Fruit fly (Drosophila melanogaster) whole organism, wandering third instar larva: ENCODE results near the gene Dip-C.

Experiments used
- Abd-B ChIP-seq: fragments of >200 bp; optimal IDR thresholded peaks from 2 replicates; lab custom pipeline; 2017; ENCODE audit warnings: missing biosample characterization, missing genetic modification characterization
- CG32264 ChIP-seq: fragments of 200-800 bp; sonication (Bioruptor generic); optimal IDR thresholded peaks from 2 replicates; lab custom pipeline; 2016; ENCODE audit warnings: missing biosample characterization, missing genetic modification characterization
- CG9705 ChIP-seq: fragments of 200-800 bp; sonication (Bioruptor generic); optimal IDR thresholded peaks from 2 replicates; lab custom pipeline; 2018; ENCODE audit warnings: missing biosample characterization, mild to moderate bottlenecking, missing genetic modification characterization
- CrebA ChIP-seq: fragments of 200-800 bp; sonication (Bioruptor generic); optimal IDR thresholded peaks from 2 replicates; lab custom pipeline; 2016; ENCODE audit warnings: missing biosample characterization, mild to moderate bottlenecking, missing genetic modification characterization, borderline replicate concordance
- Dfd ChIP-seq: fragments of >200 bp; optimal IDR thresholded peaks from 2 replicates; lab custom pipeline; 2017; ENCODE audit warnings: missing biosample characterization, missing genetic modification characterization
- Dif ChIP-seq: fragments of 200-275, 200-300 bp; sonication (Bioruptor generic); optimal IDR thresholded peaks from 2 replicates; lab custom pipeline; 2018; ENCODE audit warnings: missing biosample characterization, missing genetic modification characterization; ENCODE audit not compliant: partially characterized antibody
- GATAd ChIP-seq: sonication (Bioruptor generic); optimal IDR thresholded peaks from 2 replicates; lab custom pipeline; 2016; ENCODE audit warnings: missing biosample characterization, missing genetic modification characterization
- HLH106 ChIP-seq: fragments of 200-800 bp; optimal IDR thresholded peaks from 3 replicates; lab custom pipeline; 2019; ENCODE audit warnings: missing biosample characterization, mild to moderate bottlenecking, missing genetic modification characterization, moderate library complexity
- Hnf4 ChIP-seq: fragments of 200-800 bp; sonication (Bioruptor generic); optimal IDR thresholded peaks from 2 replicates; lab custom pipeline; 2016; ENCODE audit warnings: missing biosample characterization, mild to moderate bottlenecking, missing genetic modification characterization
- Hr78 ChIP-seq: fragments of >200 bp; optimal IDR thresholded peaks from 2 replicates; lab custom pipeline; 2017; ENCODE audit warnings: missing biosample characterization, missing genetic modification characterization
- Hr83 ChIP-seq: fragments of 200-300 bp; sonication (Bioruptor generic); optimal IDR thresholded peaks from 2 replicates; lab custom pipeline; 2016; ENCODE audit warnings: missing biosample characterization, mild to moderate bottlenecking, missing genetic modification characterization, moderate library complexity; ENCODE audit not compliant: poor library complexity, severe bottlenecking
- Jra ChIP-seq: sonication (Bioruptor generic); optimal IDR thresholded peaks from 2 replicates; lab custom pipeline; 2016; ENCODE audit warnings: missing biosample characterization, missing genetic modification characterization
- Mio ChIP-seq: sonication (Bioruptor generic); optimal IDR thresholded peaks from 2 replicates; lab custom pipeline; 2016; ENCODE audit warnings: missing biosample characterization, missing genetic modification characterization
- Myc ChIP-seq: fragments of >200 bp; optimal IDR thresholded peaks from 2 replicates; lab custom pipeline; 2017
- N ChIP-seq: fragments of >200 bp; optimal IDR thresholded peaks from 2 replicates; lab custom pipeline; 2018; ENCODE audit warnings: missing biosample characterization, missing external identifiers, missing genetic modification characterization
- OdsH ChIP-seq: fragments of 200-800 bp; sonication (Bioruptor generic); optimal IDR thresholded peaks from 2 replicates; lab custom pipeline; 2016; ENCODE audit warnings: missing biosample characterization, mild to moderate bottlenecking, missing genetic modification characterization
- Rel ChIP-seq, 2 experiments: fragments of 200-800 bp; sonication (Bioruptor generic) in 1 of 2; optimal IDR thresholded peaks; 2 replicates in 1 of 2; 3 replicates in 1 of 2; lab custom pipeline; 2016 to 2019; ENCODE audit warnings: mild to moderate bottlenecking in 2 of 2, missing biosample characterization in 2 of 2, missing genetic modification characterization in 2 of 2, moderate library complexity in 1 of 2
- Sp1 ChIP-seq: fragments of 200-800 bp; sonication (Bioruptor generic); optimal IDR thresholded peaks from 3 replicates; lab custom pipeline; 2019; ENCODE audit warnings: missing biosample characterization, mild to moderate bottlenecking, missing genetic modification characterization, moderate library complexity
- Vsx2 ChIP-seq: fragments of 200-300, 225-300 bp; sonication (Bioruptor generic); optimal IDR thresholded peaks from 2 replicates; lab custom pipeline; 2018; ENCODE audit warnings: missing biosample characterization, missing genetic modification characterization; ENCODE audit not compliant: partially characterized antibody
- br ChIP-seq: fragments of 200-800 bp; sonication (Bioruptor generic); optimal IDR thresholded peaks from 2 replicates; lab custom pipeline; 2016; ENCODE audit warnings: missing biosample characterization, missing genetic modification characterization
- brk ChIP-seq: fragments of 200-800 bp; sonication (Bioruptor generic); optimal IDR thresholded peaks from 2 replicates; lab custom pipeline; 2016; ENCODE audit warnings: missing biosample characterization, mild to moderate bottlenecking, missing genetic modification characterization
- dl ChIP-seq, 2 experiments: fragments of 175-275, 200-275 bp in 1 of 2; fragments of 200-275 bp in 1 of 2; sonication (Bioruptor generic); optimal IDR thresholded peaks; lab custom pipeline; 2018; ENCODE audit warnings: mild to moderate bottlenecking in 2 of 2, missing biosample characterization in 2 of 2, missing genetic modification characterization in 2 of 2, moderate library complexity in 2 of 2; ENCODE audit not compliant: partially characterized antibody in 2 of 2, insufficient read depth in 1 of 2
- dmrt93B ChIP-seq: fragments of 200-800 bp; sonication (Bioruptor generic); optimal IDR thresholded peaks from 2 replicates; lab custom pipeline; 2018; ENCODE audit warnings: missing biosample characterization, mild to moderate bottlenecking, missing genetic modification characterization
- dsf ChIP-seq: sonication (Bioruptor generic); optimal IDR thresholded peaks from 2 replicates; lab custom pipeline; 2016; ENCODE audit warnings: missing biosample characterization, missing genetic modification characterization, borderline replicate concordance
- ey ChIP-seq: fragments of 200-800 bp; sonication (Bioruptor generic); optimal IDR thresholded peaks from 2 replicates; lab custom pipeline; 2016; ENCODE audit warnings: missing biosample characterization, missing genetic modification characterization
- foxo ChIP-seq, 2 experiments: fragments of 200-800 bp; sonication (Bioruptor generic); optimal IDR thresholded peaks; 2 replicates in 1 of 2; 3 replicates in 1 of 2; lab custom pipeline; 2016 to 2017; ENCODE audit warnings: missing biosample characterization in 2 of 2, missing genetic modification characterization in 2 of 2
- fru ChIP-seq: fragments of 200-800 bp; sonication (Bioruptor generic); optimal IDR thresholded peaks from 3 replicates; lab custom pipeline; 2016; ENCODE audit warnings: missing biosample characterization, mild to moderate bottlenecking, missing genetic modification characterization
- h ChIP-seq: fragments of 200-800 bp; sonication (Bioruptor generic); optimal IDR thresholded peaks from 3 replicates; lab custom pipeline; 2016; ENCODE audit warnings: missing biosample characterization, mild to moderate bottlenecking, missing genetic modification characterization
- jim ChIP-seq: fragments of 175-275, 200-325 bp; sonication (Bioruptor generic); optimal IDR thresholded peaks from 2 replicates; lab custom pipeline; 2016; ENCODE audit warnings: missing biosample characterization, mild to moderate bottlenecking, missing genetic modification characterization
- lola ChIP-seq: fragments of >200 bp; optimal IDR thresholded peaks from 2 replicates; lab custom pipeline; 2017; ENCODE audit warnings: missing biosample characterization, missing genetic modification characterization
- pan ChIP-seq: fragments of >200 bp; optimal IDR thresholded peaks from 2 replicates; lab custom pipeline; 2017
- psq ChIP-seq: fragments of 200-800 bp; sonication (Bioruptor generic); optimal IDR thresholded peaks from 3 replicates; lab custom pipeline; 2017; ENCODE audit warnings: missing biosample characterization, mild to moderate bottlenecking, missing genetic modification characterization, moderate library complexity
- rgr ChIP-seq: fragments of 200-800 bp; sonication (Bioruptor generic); optimal IDR thresholded peaks from 3 replicates; lab custom pipeline; 2016; ENCODE audit warnings: missing biosample characterization, mild to moderate bottlenecking, missing genetic modification characterization
- sage ChIP-seq: fragments of 200-800 bp; sonication (Bioruptor generic); optimal IDR thresholded peaks from 2 replicates; lab custom pipeline; 2016; ENCODE audit warnings: missing biosample characterization, mild to moderate bottlenecking, missing genetic modification characterization
- sv ChIP-seq: fragments of 200-800 bp; sonication (Bioruptor generic); optimal IDR thresholded peaks from 3 replicates; lab custom pipeline; 2016; ENCODE audit warnings: missing biosample characterization, missing genetic modification characterization
- tai ChIP-seq: sonication (Bioruptor generic); optimal IDR thresholded peaks from 2 replicates; lab custom pipeline; 2016; ENCODE audit warnings: missing biosample characterization, missing genetic modification characterization
- usp ChIP-seq: fragments of >200 bp; optimal IDR thresholded peaks from 2 replicates; lab custom pipeline; 2017; ENCODE audit warnings: missing biosample characterization, missing genetic modification characterization
- woc ChIP-seq: sonication (Bioruptor generic); optimal IDR thresholded peaks from 2 replicates; lab custom pipeline; 2016; ENCODE audit warnings: missing biosample characterization, mild to moderate bottlenecking, missing genetic modification characterization

Gene Dip-C

DNA sequence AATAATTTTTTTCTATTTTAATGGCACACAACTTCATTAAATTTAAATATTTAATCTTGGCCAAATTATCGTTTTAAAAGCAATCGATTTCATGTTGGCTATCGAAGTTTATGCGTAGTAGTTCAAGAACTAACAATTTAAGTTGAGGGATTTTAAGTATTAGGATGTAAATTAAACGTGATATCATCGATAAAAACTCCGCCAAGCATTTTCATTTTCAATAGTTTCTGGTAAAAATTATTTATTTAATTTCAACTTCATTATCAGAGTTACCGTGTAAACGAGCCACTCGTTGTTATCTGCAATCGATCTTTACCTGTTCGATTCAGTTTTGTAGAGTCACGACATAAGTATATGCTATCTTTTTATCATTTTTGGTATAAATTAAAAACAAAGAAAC, 10.6 kb downstream of the Dip-C start:
- TF ChIP-seq tai (GFP tag; lab: Kevin White, UChicago): no peak
- peak; percentile 99 for TF ChIP-seq sage (GFP tag; lab: Kevin White, UChicago)
- TF ChIP-seq Dif (GFP tag; lab: Kevin White, UChicago): no peak
- no peak for TF ChIP-seq usp
- peak; percentile 94 for TF ChIP-seq fru (GFP tag; lab: Kevin White, UChicago)
- TF ChIP-seq Vsx2 (GFP tag; lab: Kevin White, UChicago): no peak
- peak; percentile 86 for TF ChIP-seq woc (GFP tag; lab: Kevin White, UChicago)
- TF ChIP-seq Hnf4: peak; percentile 94
- peak; percentile 99 for TF ChIP-seq Sp1 (GFP tag; lab: Kevin White, UChicago)
- peak; percentile 98 for TF ChIP-seq HLH106 (tag; lab: Kevin White, UChicago)
- peak; percentile 94 for TF ChIP-seq CG32264 (GFP tag; lab: Kevin White, UChicago)
- TF ChIP-seq CrebA (GFP tag; lab: Kevin White, UChicago): no peak
- no peak for TF ChIP-seq dl (GFP tag; optimal IDR thresholded peaks at IDR 0.05; lab: Kevin White, UChicago; ENCODE audit: insufficient read depth in 1 of 2, partially characterized antibody in 2 of 2)
- TF ChIP-seq OdsH: peak; percentile 95
- no peak for TF ChIP-seq N (GFP tag; lab: Kevin White, UChicago)
- peak; percentile 90 for TF ChIP-seq Rel (GFP tag; optimal IDR thresholded peaks at IDR 0.05; lab: Kevin White, UChicago)
- peak; percentile 93 for TF ChIP-seq Rel (tag; optimal IDR thresholded peaks at IDR 0.05; lab: Kevin White, UChicago)
- peak; percentile 94 for TF ChIP-seq sv (GFP tag; lab: Kevin White, UChicago)
- TF ChIP-seq dmrt93B: peak; percentile 99
- TF ChIP-seq Hr83 (GFP tag; lab: Kevin White, UChicago): peak; percentile 92
- TF ChIP-seq foxo (GFP tag; optimal IDR thresholded peaks at IDR 0.05; lab: Kevin White, UChicago): peak; percentile 89 to 96
- TF ChIP-seq dsf (GFP tag; lab: Kevin White, UChicago): peak; percentile 88
- no peak for TF ChIP-seq jim (GFP tag; lab: Kevin White, UChicago)
- peak; percentile 89 for TF ChIP-seq ey (GFP tag; lab: Kevin White, UChicago)
- peak; percentile 36 for TF ChIP-seq GATAd (GFP tag; lab: Kevin White, UChicago)
- TF ChIP-seq lola: no peak
- peak; percentile 95 for TF ChIP-seq brk (GFP tag; lab: Kevin White, UChicago)
- no peak for TF ChIP-seq Dfd (GFP tag; lab: Kevin White, UChicago)
- TF ChIP-seq Hr78 (GFP tag; lab: Kevin White, UChicago): no peak
- TF ChIP-seq Jra (GFP tag; lab: Kevin White, UChicago): peak; percentile 84
- peak; percentile 100 for TF ChIP-seq CG9705 (GFP tag; lab: Kevin White, UChicago)
- TF ChIP-seq pan (lab: Kevin White, UChicago): no peak
- TF ChIP-seq psq (GFP tag; lab: Kevin White, UChicago): peak; percentile 84
- no peak for TF ChIP-seq Abd-B (GFP tag; lab: Kevin White, UChicago)
- TF ChIP-seq Mio: peak; percentile 59
- peak; percentile 95 for TF ChIP-seq br (GFP tag; lab: Kevin White, UChicago)
- TF ChIP-seq rgr (GFP tag; lab: Kevin White, UChicago): peak; percentile 97
- TF ChIP-seq h (GFP tag; lab: Kevin White, UChicago): peak; percentile 99
- TF ChIP-seq Myc (lab: Kevin White, UChicago): no peak

DNA sequence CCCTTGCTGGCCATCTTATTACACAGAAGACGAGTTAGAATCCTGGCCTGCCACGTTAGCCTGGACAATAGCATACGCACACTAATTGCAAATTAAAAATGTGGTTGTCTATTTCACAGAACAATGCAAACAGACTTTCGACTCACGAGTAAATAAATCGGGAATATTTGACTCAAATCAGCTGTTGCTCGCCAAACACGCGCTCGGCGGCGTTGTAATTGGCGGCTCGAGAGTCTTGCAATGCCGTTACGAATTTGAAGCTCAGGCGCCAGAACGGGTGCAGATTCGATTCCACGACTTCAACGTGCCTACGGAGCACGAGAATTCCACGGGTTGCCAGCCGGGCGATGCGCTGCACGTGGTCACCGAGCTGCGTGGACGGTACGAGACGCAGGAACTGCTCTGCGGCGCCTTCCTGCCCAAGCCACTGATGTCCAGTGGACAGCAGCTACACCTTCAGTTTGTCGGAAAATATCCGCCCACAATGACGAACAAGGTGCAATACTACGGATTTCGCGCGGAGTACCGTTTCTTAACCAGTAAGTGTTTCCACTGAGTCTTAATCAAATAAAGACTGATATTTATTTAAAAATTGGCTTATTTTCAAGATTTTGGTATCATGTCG, 11.8 kb downstream of the Dip-C start, which contains the start of gene DNAlig3:
Gene DNAlig3, minus strand, starts transcription at position 168 of the 625 bp plus-strand sequence.
- TF ChIP-seq Dfd (GFP tag; lab: Kevin White, UChicago): no peak
- TF ChIP-seq Rel (GFP tag; optimal IDR thresholded peaks at IDR 0.05; lab: Kevin White, UChicago): no peak
- TF ChIP-seq Rel (tag; optimal IDR thresholded peaks at IDR 0.05; lab: Kevin White, UChicago): peak; percentile 83
